Worm (Caenorhabditis elegans): ENCODE results near the gene F53B1.2.

F53B1.2 gene

DNA sequence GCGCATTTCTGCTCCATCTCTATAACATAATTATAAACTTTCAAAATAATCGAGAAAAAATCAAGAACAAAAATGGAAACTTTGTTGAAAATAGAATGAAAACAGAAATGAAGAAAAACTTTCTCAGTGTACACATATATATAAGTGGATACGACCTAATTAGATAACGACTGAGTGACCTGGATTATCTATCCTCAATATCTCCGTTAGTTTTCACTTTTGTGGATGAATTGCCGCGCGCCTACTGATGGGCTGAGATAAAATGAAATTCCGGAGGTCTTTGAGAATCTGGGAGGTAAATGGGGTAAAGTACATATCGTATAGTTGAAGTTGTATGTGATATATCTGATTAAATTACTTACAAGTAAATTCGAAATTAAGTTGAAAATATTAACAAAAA lies 36.8 kb downstream of the F53B1.2 start, which contains the start of gene dpy-3:
TSS of gene dpy-3 (minus strand) at position 19 of the 400 bp plus-strand sequence.
- TF ChIP-seq elt-3 (tag; optimal IDR thresholded peaks at IDR 0.05) (peak; percentile 48), ham-2 (GFP tag; optimal IDR thresholded peaks at IDR 0.05) (peak; percentile 35), lsy-2 (tag; optimal IDR thresholded peaks at IDR 0.05) (no peak), nhr-76 (tag; optimal IDR thresholded peaks at IDR 0.05) (no peak), elt-1 (tag; optimal IDR thresholded peaks at IDR 0.05; ENCODE audit: borderline replicate concordance, insufficient read depth) (peak; percentile 95), blmp-1 (tag; optimal IDR thresholded peaks at IDR 0.05) (peak; percentile 87)

DNA sequence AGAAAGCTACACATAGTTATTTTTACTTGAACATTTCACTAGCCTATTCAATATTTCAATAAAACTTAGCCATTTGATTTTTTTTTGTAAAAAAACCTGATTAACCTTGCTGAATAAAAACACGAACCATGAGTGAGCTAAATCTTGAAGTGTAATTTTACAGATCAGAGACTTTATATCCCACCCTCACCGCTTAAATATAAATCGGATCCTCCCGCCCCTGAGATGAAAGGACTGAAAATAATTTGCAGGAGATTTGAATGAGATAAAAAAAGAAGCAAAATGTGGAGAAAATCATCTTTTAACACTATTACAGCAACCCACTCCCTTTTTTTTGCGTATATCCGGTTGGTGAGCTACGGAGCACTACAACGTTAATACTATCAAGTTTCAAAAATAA lies 41.2 kb downstream of the F53B1.2 start, which contains the start of gene npax-2:
TSS of gene npax-2 (minus strand) at position 101 of the 400 bp plus-strand sequence.
- TF ChIP-seq mep-1 (tag; optimal IDR thresholded peaks at IDR 0.05) (no peak), mab-5 (tag; optimal IDR thresholded peaks at IDR 0.05) (no peak), nhr-76 (tag; optimal IDR thresholded peaks at IDR 0.05) (no peak), lin-13 (tag; optimal IDR thresholded peaks at IDR 0.05) (no peak), nhr-2 (tag; optimal IDR thresholded peaks at IDR 0.05) (no peak), mls-2 (tag; optimal IDR thresholded peaks at IDR 0.05) (no peak), elt-1 (tag; optimal IDR thresholded peaks at IDR 0.05; ENCODE audit: borderline replicate concordance, insufficient read depth) (no peak), zip-8 (tag; optimal IDR thresholded peaks at IDR 0.05) (no peak), ham-2 (GFP tag; optimal IDR thresholded peaks at IDR 0.05) (no peak), nhr-237 (tag; optimal IDR thresholded peaks at IDR 0.05) (no peak), elt-3 (tag; optimal IDR thresholded peaks at IDR 0.05) (no peak), drap-1 (GFP tag; optimal IDR thresholded peaks at IDR 0.05) (no peak), tbx-8 (GFP tag; optimal IDR thresholded peaks at IDR 0.05) (no peak)

DNA sequence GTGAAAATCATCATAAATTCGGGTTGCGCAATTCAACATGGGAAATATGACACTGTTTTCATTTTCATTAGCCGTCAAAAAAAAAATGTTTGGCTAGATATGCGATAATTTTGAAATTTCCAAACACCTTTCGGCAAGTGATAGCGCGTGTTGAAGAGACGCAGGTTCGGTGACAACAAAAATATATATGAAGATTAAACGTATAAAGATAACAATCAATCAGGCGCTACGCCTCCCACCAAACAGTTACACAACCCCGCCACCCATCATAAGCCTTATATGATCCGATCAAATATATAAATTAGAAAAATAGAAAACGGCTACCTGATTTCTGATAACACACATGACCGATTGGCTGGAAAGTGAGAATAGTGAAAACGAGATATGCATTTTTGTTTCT lies 43.3 kb downstream of the F53B1.2 start:
- TF ChIP-seq ham-2 (GFP tag; optimal IDR thresholded peaks at IDR 0.05) (peak; percentile 47), elt-1 (tag; optimal IDR thresholded peaks at IDR 0.05; ENCODE audit: borderline replicate concordance, insufficient read depth) (peak; percentile 85), cnd-1 (tag; optimal IDR thresholded peaks at IDR 0.05) (no peak)

DNA sequence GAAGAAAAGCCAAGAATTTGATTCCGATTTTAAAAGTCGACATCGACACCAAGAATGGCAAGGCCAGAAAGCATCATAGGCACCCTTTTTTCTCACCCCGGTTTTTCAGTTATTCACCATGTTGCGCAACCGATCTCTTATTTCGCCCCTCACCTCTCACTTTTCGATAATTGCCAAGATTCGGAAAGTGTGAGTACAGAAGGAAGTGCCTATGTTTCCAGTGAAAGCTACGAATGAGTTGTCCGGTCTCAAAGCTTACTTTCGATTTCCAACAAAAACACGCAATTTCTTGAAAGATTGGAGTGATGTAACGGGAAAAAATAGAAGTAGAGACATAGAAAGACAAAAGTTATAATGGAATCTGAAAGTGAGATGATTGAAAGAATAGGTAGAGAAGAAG lies 45.0 kb downstream of the F53B1.2 start:
- peak; percentile 47 for TF ChIP-seq zip-8 (tag; optimal IDR thresholded peaks at IDR 0.05)
- no peak for TF ChIP-seq tbx-8 (GFP tag; optimal IDR thresholded peaks at IDR 0.05)
- peak; percentile 19 for TF ChIP-seq blmp-1 (tag; optimal IDR thresholded peaks at IDR 0.05)

DNA sequence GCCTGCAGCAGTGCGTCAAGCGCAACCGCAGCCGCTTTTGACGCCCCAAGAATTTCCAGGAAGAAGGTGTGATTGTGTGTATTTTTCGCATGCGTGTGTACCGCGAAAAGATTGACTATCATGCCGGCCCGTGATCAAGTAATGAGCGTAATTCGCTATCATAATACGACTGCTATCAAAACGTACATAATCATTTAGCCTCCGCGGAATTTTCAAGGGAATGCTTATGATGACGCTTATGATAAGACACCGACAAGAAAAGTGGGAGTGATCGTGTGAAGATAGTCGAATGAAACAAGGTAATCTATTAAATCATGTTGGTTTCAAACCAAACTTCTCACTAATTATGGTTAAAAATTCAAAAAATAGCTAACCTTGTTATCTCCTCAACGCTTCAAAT lies 49.1 kb downstream of the F53B1.2 start:
- TF ChIP-seq nhr-28 (tag; optimal IDR thresholded peaks at IDR 0.05) (no peak), lin-13 (tag; optimal IDR thresholded peaks at IDR 0.05) (no peak), cnd-1 (tag; optimal IDR thresholded peaks at IDR 0.05) (no peak), tbx-8 (GFP tag; optimal IDR thresholded peaks at IDR 0.05) (no peak), snpc-4 (tag; optimal IDR thresholded peaks at IDR 0.05) (no peak), zip-8 (tag; optimal IDR thresholded peaks at IDR 0.05) (no peak), drap-1 (GFP tag; optimal IDR thresholded peaks at IDR 0.05) (no peak), unc-62 (GFP tag; optimal IDR thresholded peaks at IDR 0.05) (no peak), pha-4 (tag; optimal IDR thresholded peaks at IDR 0.05) (no peak), mab-5 (tag; optimal IDR thresholded peaks at IDR 0.05) (no peak), ztf-11 (tag; optimal IDR thresholded peaks at IDR 0.05) (no peak), ceh-83 (GFP tag; optimal IDR thresholded peaks at IDR 0.05) (no peak), M03D4.4 (tag; optimal IDR thresholded peaks at IDR 0.05) (no peak), hlh-1 (tag; optimal IDR thresholded peaks at IDR 0.05) (no peak), mls-2 (tag; optimal IDR thresholded peaks at IDR 0.05) (no peak), ces-1 (GFP tag; optimal IDR thresholded peaks at IDR 0.05) (no peak), ceh-43 (GFP tag; optimal IDR thresholded peaks at IDR 0.05) (no peak)

Measured in whole organism, mixed stage, embryonic.